Fruit fly (Drosophila melanogaster): ENCODE results near the gene CG34427.

DNA sequence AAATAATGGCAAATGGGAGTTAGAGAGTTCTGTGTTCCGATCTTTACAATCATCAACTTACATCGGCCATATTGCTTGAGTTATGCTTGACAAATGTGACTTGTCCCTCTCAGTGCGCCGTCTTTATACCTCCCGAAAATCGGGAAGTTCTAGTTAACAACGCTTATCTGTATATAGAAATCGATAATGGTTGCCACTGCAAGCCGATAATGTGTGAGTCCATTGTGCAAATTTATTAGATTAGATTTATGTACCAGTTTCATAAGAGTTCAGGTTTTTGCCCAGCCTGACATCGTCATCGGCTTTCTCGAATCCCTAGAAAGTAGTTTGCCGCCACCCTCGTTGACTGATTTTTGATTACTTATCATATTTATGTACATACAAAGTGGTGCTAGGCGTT, 16.1 kb upstream of the CG34427 start, which contains the start of gene Acbp5:
- TF ChIP-seq CG11617 (GFP tag; optimal IDR thresholded peaks at IDR 0.05) (no peak), CG5204 (GFP tag; optimal IDR thresholded peaks at IDR 0.05) (no peak), Mnt (GFP tag; optimal IDR thresholded peaks at IDR 0.05) (no peak), ovo (GFP tag; optimal IDR thresholded peaks at IDR 0.05) (no peak), CG7101 (tag; optimal IDR thresholded peaks at IDR 0.05) (no peak), toe (GFP tag; optimal IDR thresholded peaks at IDR 0.05) (no peak), Crg-1 (GFP tag; optimal IDR thresholded peaks at IDR 0.05) (no peak), CG1620 (GFP tag; optimal IDR thresholded peaks at IDR 0.05) (no peak), pad (GFP tag; optimal IDR thresholded peaks at IDR 0.05) (no peak), cic (GFP tag; optimal IDR thresholded peaks at IDR 0.05) (no peak)
